Worm (Caenorhabditis elegans): ENCODE data around the gene T04F3.1.

T04F3.1 gene

DNA sequence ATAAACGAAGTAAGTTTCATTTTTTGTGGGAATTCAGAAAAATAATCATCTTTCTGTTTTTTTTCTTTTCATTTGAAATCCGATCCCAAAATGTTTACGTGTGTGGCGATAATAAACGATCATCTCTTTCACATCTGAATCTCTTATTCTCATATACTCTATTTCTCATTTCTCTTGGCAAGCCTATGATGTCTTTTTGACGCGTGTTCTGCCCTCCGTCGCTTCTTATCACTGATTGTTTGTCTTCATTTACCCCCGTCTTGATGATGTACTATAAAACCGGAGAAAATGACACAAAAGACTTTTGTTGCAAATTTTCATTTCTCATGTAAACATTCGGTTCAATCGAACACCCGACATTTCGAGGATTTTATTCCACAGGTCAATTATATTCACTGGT is 38.0 kb downstream of the T04F3.1 start (continued):
- peak; percentile 54 for TF ChIP-seq nhr-20 (tag; optimal IDR thresholded peaks at IDR 0.05)
- TF ChIP-seq ceh-88 (GFP tag; IDR thresholded peaks at IDR 0.05) = no peak
- TF ChIP-seq lsy-2 (tag; optimal IDR thresholded peaks at IDR 0.05) = peak in 1 of 2 experiments; percentile 37
- no peak for TF ChIP-seq ztf-4 (tag; optimal IDR thresholded peaks at IDR 0.05)
- no peak for TF ChIP-seq elt-2 (tag; optimal IDR thresholded peaks at IDR 0.05)
- TF ChIP-seq unc-130 (tag; optimal IDR thresholded peaks at IDR 0.05) = no peak
- peak in 1 of 2 experiments; percentile 18 for TF ChIP-seq lin-35 (GFP tag; optimal IDR thresholded peaks at IDR 0.05)
- TF ChIP-seq zip-4 (GFP tag; optimal IDR thresholded peaks at IDR 0.05) = no peak
- TF ChIP-seq hlh-4 (tag; optimal IDR thresholded peaks at IDR 0.05) = no peak
- TF ChIP-seq dsc-1 (tag; optimal IDR thresholded peaks at IDR 0.05) = no peak
- no peak for TF ChIP-seq nhr-47 (tag; optimal IDR thresholded peaks at IDR 0.05)

DNA sequence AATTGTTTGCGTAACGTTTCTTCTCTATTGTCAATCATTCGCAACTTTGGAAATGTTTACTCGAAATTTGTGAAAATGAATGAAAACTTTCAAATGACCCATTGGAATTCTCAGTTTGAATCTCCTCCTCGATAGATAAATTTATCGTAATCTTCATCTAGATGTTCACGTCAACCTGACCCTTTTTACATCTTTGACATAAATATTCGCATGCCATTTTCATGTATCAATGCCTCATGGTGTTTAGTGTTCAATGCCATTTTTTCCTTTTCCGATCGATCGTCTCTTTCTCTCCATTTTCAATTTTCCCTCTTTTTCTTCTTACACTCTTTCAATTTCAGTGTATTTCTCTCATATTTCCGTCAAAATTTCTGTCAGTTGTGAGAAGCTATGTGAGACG is 39.4 kb downstream of the T04F3.1 start:
- no peak for TF ChIP-seq ceh-88 (GFP tag; IDR thresholded peaks at IDR 0.05)
- no peak for TF ChIP-seq pax-3 (tag; optimal IDR thresholded peaks at IDR 0.05)
- no peak for TF ChIP-seq fkh-4 (tag; optimal IDR thresholded peaks at IDR 0.05; ENCODE audit: borderline replicate concordance)
- TF ChIP-seq nhr-85 (tag) = peak; percentile 72
- TF ChIP-seq mef-2 (tag; optimal IDR thresholded peaks at IDR 0.05) = no peak
- no peak for TF ChIP-seq ztf-4 (tag; optimal IDR thresholded peaks at IDR 0.05)
- TF ChIP-seq egl-13 (tag; optimal IDR thresholded peaks at IDR 0.05) = no peak
- no peak for TF ChIP-seq tlp-1 (tag; optimal IDR thresholded peaks at IDR 0.05)
- TF ChIP-seq unc-62 (GFP tag; optimal IDR thresholded peaks at IDR 0.05) = no peak
- no peak for TF ChIP-seq jun-1 (tag; optimal IDR thresholded peaks at IDR 0.05)
- TF ChIP-seq nhr-90 (tag; optimal IDR thresholded peaks at IDR 0.05; ENCODE audit: poor library complexity) = no peak
- TF ChIP-seq snu-23 (GFP tag; optimal IDR thresholded peaks at IDR 0.05) = peak; percentile 25
- TF ChIP-seq elt-3 (tag; optimal IDR thresholded peaks at IDR 0.05) = no peak
- TF ChIP-seq fos-1 (tag; optimal IDR thresholded peaks at IDR 0.05) = no peak
- TF ChIP-seq lin-14 (GFP tag; optimal IDR thresholded peaks at IDR 0.05) = peak; percentile 32
- TF ChIP-seq Y116A8C.19 (tag; optimal IDR thresholded peaks at IDR 0.05; ENCODE audit: borderline replicate concordance) = no peak
- TF ChIP-seq lsy-2 (tag; optimal IDR thresholded peaks at IDR 0.05) = no peak
- no peak for TF ChIP-seq nhr-28 (tag; optimal IDR thresholded peaks at IDR 0.05)
- TF ChIP-seq lir-3 (tag; optimal IDR thresholded peaks at IDR 0.05; ENCODE audit: poor library complexity) = no peak
- TF ChIP-seq unc-130 (tag; optimal IDR thresholded peaks at IDR 0.05) = no peak
- TF ChIP-seq ceh-90 (tag; optimal IDR thresholded peaks at IDR 0.05) = no peak
- TF ChIP-seq egl-27 (tag; optimal IDR thresholded peaks at IDR 0.05) = no peak
- TF ChIP-seq efl-1 (optimal IDR thresholded peaks at IDR 0.05) = no peak
- peak in 1 of 2 experiments; percentile 62 for TF ChIP-seq efl-1 (GFP tag; optimal IDR thresholded peaks at IDR 0.05 in 1 of 2)
- TF ChIP-seq pag-3 (tag; optimal IDR thresholded peaks at IDR 0.05; ENCODE audit: borderline replicate concordance, insufficient read depth) = no peak

DNA sequence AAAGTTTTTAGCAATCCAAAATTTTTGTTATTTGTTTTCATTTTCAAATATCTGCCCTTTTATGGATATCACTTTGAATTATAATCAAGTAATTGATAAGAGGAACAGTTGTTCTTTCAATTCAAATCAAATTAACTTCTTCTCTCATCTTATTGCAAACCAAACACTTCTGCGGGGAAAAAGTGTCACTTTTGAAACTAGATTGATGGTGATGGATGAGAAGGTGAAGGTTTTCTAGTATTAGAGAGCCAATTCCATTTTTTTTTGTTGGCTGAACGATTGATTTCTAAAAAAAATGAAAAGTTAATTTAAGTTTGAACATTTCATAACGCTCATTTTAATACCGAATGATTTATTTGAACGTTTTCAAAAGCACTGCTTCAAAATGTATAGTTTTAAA is 39.9 kb downstream of the T04F3.1 start:
- TF ChIP-seq blmp-1 (tag; optimal IDR thresholded peaks at IDR 0.05) (no peak), unc-62 (GFP tag; optimal IDR thresholded peaks at IDR 0.05) (no peak), mep-1 (tag; optimal IDR thresholded peaks at IDR 0.05) (peak; percentile 46), nhr-20 (tag; optimal IDR thresholded peaks at IDR 0.05) (no peak), zip-4 (GFP tag; optimal IDR thresholded peaks at IDR 0.05) (no peak), elt-3 (tag; optimal IDR thresholded peaks at IDR 0.05) (peak in 1 of 6 experiments; percentile 33), lin-14 (GFP tag; optimal IDR thresholded peaks at IDR 0.05) (peak; percentile 17), mab-9 (GFP tag; IDR thresholded peaks at IDR 0.05) (no peak)

DNA sequence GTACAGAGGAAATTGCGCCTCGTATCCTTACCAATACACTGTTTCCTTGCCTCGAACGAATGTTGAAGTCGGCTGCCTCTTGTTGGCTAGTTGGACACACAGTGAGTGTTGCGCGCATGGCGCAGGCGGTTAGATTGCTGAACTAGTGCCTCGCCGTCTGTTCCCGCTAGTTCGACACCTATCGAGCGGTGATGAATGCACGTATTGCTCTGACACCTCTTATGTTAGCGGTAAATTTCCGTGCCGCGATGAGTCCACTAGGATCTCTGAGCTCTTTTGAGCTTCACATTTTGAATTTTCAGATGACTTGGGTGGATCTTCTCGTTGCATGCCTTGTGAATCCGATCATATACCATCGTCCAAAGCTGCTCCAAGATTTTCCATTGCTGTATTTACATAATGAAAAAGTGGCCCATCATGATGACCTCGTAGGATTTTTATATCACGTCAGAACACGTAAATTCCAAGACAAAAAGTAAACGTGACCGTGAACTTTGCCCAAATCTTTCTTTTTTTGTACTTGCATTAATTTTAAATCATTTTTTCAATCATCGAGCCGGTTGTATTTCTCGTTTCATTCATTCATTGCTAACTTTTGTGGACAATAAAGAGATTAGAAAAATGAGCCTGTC is 43.1 kb downstream of the T04F3.1 start, which contains the start of gene F55A11.11:
Gene F55A11.11 (plus strand): TSS at position 341 of the 632 bp plus-strand sequence.
- TF ChIP-seq blmp-1 (tag; optimal IDR thresholded peaks at IDR 0.05) (peak; percentile 45), unc-86 (tag; optimal IDR thresholded peaks at IDR 0.05) (peak; percentile 42), nhr-47 (tag; optimal IDR thresholded peaks at IDR 0.05) (peak; percentile 81), ceh-8 (GFP tag; optimal IDR thresholded peaks at IDR 0.05) (no peak), pax-3 (tag; optimal IDR thresholded peaks at IDR 0.05) (peak; percentile 56), isw-1 (GFP tag; IDR thresholded peaks at IDR 0.05) (no peak), C16A3.4 (tag; optimal IDR thresholded peaks at IDR 0.05) (peak; percentile 78), nhr-11 (tag; optimal IDR thresholded peaks at IDR 0.05) (no peak), skn-1 (tag; optimal IDR thresholded peaks at IDR 0.05) (peak; percentile 79), Y116A8C.19 (tag; optimal IDR thresholded peaks at IDR 0.05; ENCODE audit: borderline replicate concordance) (no peak), F16B12.6 (tag; optimal IDR thresholded peaks at IDR 0.05) (no peak), lir-3 (tag; optimal IDR thresholded peaks at IDR 0.05; ENCODE audit: poor library complexity) (peak; percentile 39), pag-3 (tag; optimal IDR thresholded peaks at IDR 0.05; ENCODE audit: borderline replicate concordance, insufficient read depth) (no peak), nhr-237 (tag; optimal IDR thresholded peaks at IDR 0.05) (no peak), pqm-1 (tag; optimal IDR thresholded peaks at IDR 0.05) (peak; percentile 14), nhr-28 (tag; optimal IDR thresholded peaks at IDR 0.05) (no peak), fos-1 (tag; optimal IDR thresholded peaks at IDR 0.05) (peak; percentile 62), mab-9 (GFP tag; IDR thresholded peaks at IDR 0.05) (peak; percentile 49; the same call in 1 of the 2 replicates), grh-1 (GFP tag; IDR thresholded peaks at IDR 0.05) (peak; percentile 11; the same call in 1 of the 2 replicates)
